Worm (Caenorhabditis elegans): ENCODE data around the gene sri-74.

The sri-74 gene

ce11 chrII:2570384-2570964, 12.5 kb downstream of the sri-74 start:
- peak; percentile 1 to 25 for TF ChIP-seq mdl-1 (tag; optimal IDR thresholded peaks at IDR 0.05)

ce11 chrII:2564899-2565298, 18.0 kb downstream of the sri-74 start, which contains the start of gene usp-39:
usp-39 (plus strand) TSS chrII:2565275.
- TF ChIP-seq C34F6.9 (tag; optimal IDR thresholded peaks at IDR 0.05) = peak; percentile 90
- peak; percentile 85 for TF ChIP-seq sem-4 (tag; optimal IDR thresholded peaks at IDR 0.05)
- no peak for TF ChIP-seq lin-39 (tag; optimal IDR thresholded peaks at IDR 0.05)
- TF ChIP-seq dmd-4 (tag; optimal IDR thresholded peaks at IDR 0.05) = no peak
- TF ChIP-seq nhr-25 (tag; optimal IDR thresholded peaks at IDR 0.05) = peak; percentile 81
- peak; percentile 41 for TF ChIP-seq nhr-12 (tag; optimal IDR thresholded peaks at IDR 0.05)
- TF ChIP-seq peb-1 (tag; optimal IDR thresholded peaks at IDR 0.05) = no peak
- TF ChIP-seq unc-62 (GFP tag; optimal IDR thresholded peaks at IDR 0.05) = no peak
- peak; percentile 17 for TF ChIP-seq ztf-4 (tag; optimal IDR thresholded peaks at IDR 0.05)
- TF ChIP-seq mbf-1 (tag; optimal IDR thresholded peaks at IDR 0.05) = no peak
- TF ChIP-seq ceh-82 (tag; optimal IDR thresholded peaks at IDR 0.05) = no peak
- TF ChIP-seq lsy-2 (tag; optimal IDR thresholded peaks at IDR 0.05) = peak; percentile 84 to 93
- TF ChIP-seq ZK546.5 (tag; optimal IDR thresholded peaks at IDR 0.05) = peak; percentile 30
- TF ChIP-seq snpc-4 (tag; optimal IDR thresholded peaks at IDR 0.05) = peak; percentile 65
- TF ChIP-seq aly-2 (tag; optimal IDR thresholded peaks at IDR 0.05) = no peak
- TF ChIP-seq ama-1 (optimal IDR thresholded peaks at IDR 0.05) = no peak
- no peak for TF ChIP-seq ztf-1 (GFP tag; conservative IDR thresholded peaks at IDR 0.05)
- TF ChIP-seq nhr-23 (tag; optimal IDR thresholded peaks at IDR 0.05) = no peak
- TF ChIP-seq elt-3 (tag; optimal IDR thresholded peaks at IDR 0.05) = no peak
- no peak for TF ChIP-seq lin-11 (tag; optimal IDR thresholded peaks at IDR 0.05)
- TF ChIP-seq blmp-1 (tag; optimal IDR thresholded peaks at IDR 0.05; ENCODE audit: insufficient read depth) = peak; percentile 8
- TF ChIP-seq mdl-1 (tag; optimal IDR thresholded peaks at IDR 0.05) = peak in 1 of 2 experiments; percentile 28
- no peak for TF ChIP-seq Y55F3AM.14 (GFP tag; optimal IDR thresholded peaks at IDR 0.05)
- TF ChIP-seq skn-1 (tag; optimal IDR thresholded peaks at IDR 0.05) = no peak
- no peak for TF ChIP-seq ztf-11 (tag; optimal IDR thresholded peaks at IDR 0.05)
- peak; percentile 13 for TF ChIP-seq nhr-77 (tag; optimal IDR thresholded peaks at IDR 0.05)
- no peak for TF ChIP-seq nhr-11 (tag; optimal IDR thresholded peaks at IDR 0.05)
- TF ChIP-seq F13H6.1 (tag; optimal IDR thresholded peaks at IDR 0.05) = no peak
- TF ChIP-seq fos-1 (tag; optimal IDR thresholded peaks at IDR 0.05) = peak; percentile 60
- peak; percentile 9 for TF ChIP-seq nhr-237 (tag; optimal IDR thresholded peaks at IDR 0.05)
- TF ChIP-seq sma-9 (GFP tag; optimal IDR thresholded peaks at IDR 0.05) = no peak
- no peak for TF ChIP-seq sma-9 (tag; optimal IDR thresholded peaks at IDR 0.05)
- peak; percentile 88 for TF ChIP-seq gmeb-1 (tag; optimal IDR thresholded peaks at IDR 0.05)
- TF ChIP-seq nhr-10 (tag; optimal IDR thresholded peaks at IDR 0.05) = peak; percentile 67
- peak; percentile 38 for TF ChIP-seq nhr-21 (tag; optimal IDR thresholded peaks at IDR 0.05)
- peak; percentile 94 for TF ChIP-seq unc-55 (GFP tag; optimal IDR thresholded peaks at IDR 0.05)
- peak; percentile 82 for TF ChIP-seq crh-2 (tag; optimal IDR thresholded peaks at IDR 0.05)
- no peak for TF ChIP-seq unc-39 (tag; optimal IDR thresholded peaks at IDR 0.05)
- peak; percentile 65 for TF ChIP-seq mab-5 (tag; optimal IDR thresholded peaks at IDR 0.05)
- TF ChIP-seq zag-1 (tag; optimal IDR thresholded peaks at IDR 0.05) = peak; percentile 13
- TF ChIP-seq sma-3 (GFP tag; optimal IDR thresholded peaks at IDR 0.05) = no peak
- peak; percentile 32 for TF ChIP-seq egl-27 (tag; optimal IDR thresholded peaks at IDR 0.05)
- peak; percentile 33 for TF ChIP-seq nhr-6 (tag; optimal IDR thresholded peaks at IDR 0.05)
- TF ChIP-seq lin-13 (GFP tag; optimal IDR thresholded peaks at IDR 0.05) = peak; percentile 88
- no peak for TF ChIP-seq alr-1 (tag; optimal IDR thresholded peaks at IDR 0.05)
- TF ChIP-seq elt-1 (tag; optimal IDR thresholded peaks at IDR 0.05) = no peak
- TF ChIP-seq ceh-16 (tag; optimal IDR thresholded peaks at IDR 0.05) = peak; percentile 4
- TF ChIP-seq nhr-129 (tag; optimal IDR thresholded peaks at IDR 0.05) = no peak
- TF ChIP-seq R02D3.7 (tag; optimal IDR thresholded peaks at IDR 0.05) = peak; percentile 6

Data from whole organism, L2 larva.